Worm (Caenorhabditis elegans): ENCODE results near the gene lin-31.

DNA sequence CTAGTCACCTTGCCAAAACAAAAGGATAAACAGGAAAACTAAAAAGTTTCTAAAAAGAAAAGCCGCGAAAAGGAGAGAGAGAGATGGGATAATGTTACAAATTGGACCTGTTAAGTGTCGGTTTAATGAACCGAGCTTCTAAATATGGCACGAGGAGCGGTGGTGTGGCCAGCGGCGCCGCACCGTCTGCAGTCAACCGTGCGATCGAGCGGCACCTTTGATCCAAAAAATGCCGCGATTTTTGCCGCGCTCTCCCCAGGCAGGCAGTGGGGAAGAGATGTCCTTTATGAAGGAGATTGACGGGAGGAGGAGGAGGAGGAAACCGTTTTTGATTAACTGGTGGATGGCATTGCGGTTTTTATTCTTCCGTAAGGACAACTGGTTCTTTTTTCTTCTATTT is 2.0 kb upstream of the lin-31 start:
- TF ChIP-seq med-1 (GFP tag; optimal IDR thresholded peaks at IDR 0.05; ENCODE audit: insufficient read depth) (no peak), cog-1 (tag; optimal IDR thresholded peaks at IDR 0.05) (no peak), T22C8.4 (GFP tag; IDR thresholded peaks at IDR 0.05) (no peak), ref-1 (GFP tag; conservative IDR thresholded peaks at IDR 0.05) (no peak), ztf-29 (GFP tag; IDR thresholded peaks at IDR 0.05) (no peak)

Data from whole organism, midembryonic.